Fruit fly (Drosophila melanogaster) whole organism, embryonic: ENCODE data around the gene Gnpat.

Experiments used
- Atf3 ChIP-seq: fragments of 200-800 bp; sonication (Bioruptor generic); optimal IDR thresholded peaks from 3 replicates; lab custom pipeline; 2016; ENCODE audit warnings: missing biosample characterization, missing genetic modification characterization
- CG11093 ChIP-seq: fragments of 200-800 bp; sonication (Bioruptor generic); IDR thresholded peaks from 3 replicates; pipeline ENCODE4 v1.3.6; 2022; ENCODE audit warnings: missing biosample characterization, missing genetic modification characterization
- CG11398 ChIP-seq: fragments of 200-800 bp; sonication (Bioruptor generic); optimal IDR thresholded peaks from 2 replicates; lab custom pipeline; 2016; ENCODE audit warnings: missing biosample characterization, missing genetic modification characterization
- CG11456 ChIP-seq: fragments of 200-800 bp; sonication (Bioruptor generic); IDR thresholded peaks from 3 replicates; pipeline ENCODE4 v1.3.6; 2022; ENCODE audit warnings: missing biosample characterization, missing genetic modification characterization
- CG11723 ChIP-seq: fragments of 200-800 bp; sonication (Bioruptor generic); optimal IDR thresholded peaks from 2 replicates; lab custom pipeline; 2017; ENCODE audit warnings: missing biosample characterization, mild to moderate bottlenecking, missing genetic modification characterization
- CG12219 ChIP-seq: fragments of 200-800 bp; sonication (Bioruptor generic); optimal IDR thresholded peaks from 3 replicates; lab custom pipeline; 2018; ENCODE audit warnings: missing biosample characterization, mild to moderate bottlenecking, missing genetic modification characterization
- CG14014 ChIP-seq: fragments of 200-800 bp; sonication (Bioruptor generic); IDR thresholded peaks from 2 replicates; pipeline ENCODE4 v1.3.6; 2022; ENCODE audit warnings: missing biosample characterization, missing genetic modification characterization
- CG15011 ChIP-seq: fragments of 200-800 bp; sonication (Bioruptor generic); optimal IDR thresholded peaks from 3 replicates; lab custom pipeline; 2018; ENCODE audit warnings: missing biosample characterization, mild to moderate bottlenecking, missing genetic modification characterization
- CG15696 ChIP-seq: fragments of 200-800 bp; sonication (Bioruptor generic); optimal IDR thresholded peaks from 2 replicates; lab custom pipeline; 2019; ENCODE audit warnings: missing biosample characterization, mild to moderate bottlenecking, missing genetic modification characterization, moderate library complexity
- CG16813 ChIP-seq: fragments of 200-800 bp; sonication (Bioruptor generic); IDR thresholded peaks from 3 replicates; pipeline ENCODE4 v1.3.6; 2022; ENCODE audit warnings: missing biosample characterization, missing genetic modification characterization; ENCODE audit not compliant: partially characterized antibody
- CG16815 ChIP-seq: fragments of 200-800 bp; sonication (Bioruptor generic); optimal IDR thresholded peaks from 3 replicates; lab custom pipeline; 2017; ENCODE audit warnings: missing biosample characterization, mild to moderate bottlenecking, missing genetic modification characterization
- CG17359 ChIP-seq: fragments of 200-800 bp; sonication (Bioruptor generic); optimal IDR thresholded peaks from 3 replicates; lab custom pipeline; 2018; ENCODE audit warnings: missing biosample characterization, mild to moderate bottlenecking, missing genetic modification characterization, moderate library complexity
- CG2712 ChIP-seq: fragments of 200-800 bp; optimal IDR thresholded peaks from 3 replicates; lab custom pipeline; 2019; ENCODE audit warnings: missing biosample characterization, mild to moderate bottlenecking, missing genetic modification characterization, moderate library complexity
- CG3065 ChIP-seq: fragments of 200-800 bp; sonication (Bioruptor generic); optimal IDR thresholded peaks from 2 replicates; lab custom pipeline; 2016; ENCODE audit warnings: missing biosample characterization, missing genetic modification characterization
- CG3407 ChIP-seq: fragments of 200-800 bp; sonication (Bioruptor generic); optimal IDR thresholded peaks from 2 replicates; lab custom pipeline; 2018; ENCODE audit warnings: missing biosample characterization, mild to moderate bottlenecking, missing genetic modification characterization
- CG7839 ChIP-seq: fragments of 200-800 bp; sonication (Bioruptor generic); optimal IDR thresholded peaks from 3 replicates; lab custom pipeline; 2018; ENCODE audit warnings: missing biosample characterization, mild to moderate bottlenecking, missing genetic modification characterization, moderate library complexity
- CG7928 ChIP-seq: fragments of 200-800 bp; sonication (Bioruptor generic); optimal IDR thresholded peaks from 2 replicates; lab custom pipeline; 2017; ENCODE audit warnings: missing biosample characterization, mild to moderate bottlenecking, missing genetic modification characterization
- CG8290 ChIP-seq, 3 experiments: fragments of 200-800 bp; sonication (Bioruptor generic); optimal IDR thresholded peaks; 2 replicates each; lab custom pipeline; 2016 to 2019; ENCODE audit warnings: missing biosample characterization in 3 of 3, missing genetic modification characterization in 3 of 3, mild to moderate bottlenecking in 2 of 3, moderate library complexity in 1 of 3
- CG8924 ChIP-seq: fragments of 200-800 bp; optimal IDR thresholded peaks from 3 replicates; lab custom pipeline; 2019; ENCODE audit warnings: missing biosample characterization, mild to moderate bottlenecking, missing genetic modification characterization, moderate library complexity
- CG8944 ChIP-seq: fragments of 200-800 bp; sonication (Bioruptor generic); optimal IDR thresholded peaks from 3 replicates; lab custom pipeline; 2016; ENCODE audit warnings: missing biosample characterization, missing genetic modification characterization
- CG9876 ChIP-seq: fragments of 200-800 bp; sonication (Bioruptor generic); optimal IDR thresholded peaks from 2 replicates; lab custom pipeline; 2016; ENCODE audit warnings: missing biosample characterization, missing genetic modification characterization
- CG9932 ChIP-seq: fragments of 200-800 bp; sonication (Bioruptor generic); IDR thresholded peaks from 2 replicates; pipeline ENCODE4 v1.3.6; 2022; ENCODE audit warnings: missing biosample characterization, missing genetic modification characterization
- CTCF ChIP-seq: fragments of 200-800 bp; sonication (Bioruptor generic); optimal IDR thresholded peaks from 2 replicates; lab custom pipeline; 2017; ENCODE audit warnings: missing biosample characterization, mild to moderate bottlenecking, missing genetic modification characterization, moderate library complexity
- Camta ChIP-seq: fragments of 200-800 bp; sonication (Bioruptor generic); optimal IDR thresholded peaks from 2 replicates; lab custom pipeline; 2016; ENCODE audit warnings: missing biosample characterization, missing genetic modification characterization
- D19B ChIP-seq: fragments of 200-800 bp; sonication (Bioruptor generic); optimal IDR thresholded peaks from 2 replicates; lab custom pipeline; 2017; ENCODE audit warnings: missing biosample characterization, mild to moderate bottlenecking, missing genetic modification characterization
- Dp ChIP-seq: fragments of 200-800 bp; sonication (Bioruptor generic); optimal IDR thresholded peaks from 2 replicates; lab custom pipeline; 2018; ENCODE audit warnings: missing biosample characterization, mild to moderate bottlenecking, missing genetic modification characterization, moderate library complexity
- Ets97D ChIP-seq: fragments of 200-800 bp; sonication (Bioruptor generic); optimal IDR thresholded peaks from 3 replicates; lab custom pipeline; 2016; ENCODE audit warnings: missing biosample characterization, missing genetic modification characterization
- H2.0 ChIP-seq: fragments of 200-800 bp; sonication (Bioruptor generic); IDR thresholded peaks from 2 replicates; pipeline ENCODE4 v1.3.6; 2022; ENCODE audit warnings: missing biosample characterization, missing genetic modification characterization
- HmgZ ChIP-seq: fragments of 200-800 bp; sonication (Bioruptor generic); optimal IDR thresholded peaks from 2 replicates; lab custom pipeline; 2018; ENCODE audit warnings: missing biosample characterization, mild to moderate bottlenecking, missing genetic modification characterization
- Mad ChIP-seq: fragments of 200-800 bp; sonication (Bioruptor generic); optimal IDR thresholded peaks from 2 replicates; lab custom pipeline; 2016; ENCODE audit warnings: missing biosample characterization, missing genetic modification characterization
- Med ChIP-seq: fragments of 200-800 bp; sonication (Bioruptor generic); peaks from one replicate; lab custom pipeline; 2016; ENCODE audit warnings: missing biosample characterization, missing genetic modification characterization, mild to moderate bottlenecking, inconsistent platforms, moderate library complexity
- Nf-YB ChIP-seq: fragments of 200-800 bp; sonication (Bioruptor generic); optimal IDR thresholded peaks from 3 replicates; lab custom pipeline; 2019; ENCODE audit warnings: missing biosample characterization, mild to moderate bottlenecking, missing genetic modification characterization, moderate library complexity
- Nf-YC ChIP-seq: fragments of 200-800 bp; optimal IDR thresholded peaks from 3 replicates; lab custom pipeline; 2019; ENCODE audit warnings: missing biosample characterization, mild to moderate bottlenecking, missing genetic modification characterization, moderate library complexity
- Opbp ChIP-seq: fragments of 200-800 bp; sonication (Bioruptor generic); IDR thresholded peaks from 3 replicates; pipeline ENCODE4 v1.3.6; 2022; ENCODE audit warnings: missing biosample characterization, missing genetic modification characterization; ENCODE audit not compliant: partially characterized antibody
- Poxn ChIP-seq: fragments of 200-800 bp; sonication (Bioruptor generic); IDR thresholded peaks from 2 replicates; pipeline ENCODE4 v1.3.6; 2022; ENCODE audit warnings: missing biosample characterization, missing genetic modification characterization
- cas ChIP-seq: fragments of 200-800 bp; sonication (Bioruptor generic); IDR thresholded peaks from 2 replicates; pipeline ENCODE4 v1.3.6; 2022; ENCODE audit warnings: missing biosample characterization, missing genetic modification characterization
- dati ChIP-seq: fragments of 200-800 bp; sonication (Bioruptor generic); IDR thresholded peaks from 2 replicates; pipeline ENCODE4 v1.3.6; 2022; ENCODE audit warnings: missing biosample characterization, missing genetic modification characterization
- disco-r ChIP-seq: fragments of 200-800 bp; sonication (Bioruptor generic); optimal IDR thresholded peaks from 2 replicates; lab custom pipeline; 2016; ENCODE audit warnings: missing biosample characterization, missing genetic modification characterization
- dysf ChIP-seq: fragments of 200-800 bp; sonication (Bioruptor generic); IDR thresholded peaks from 3 replicates; pipeline ENCODE4 v1.3.6; 2022; ENCODE audit warnings: missing biosample characterization, missing genetic modification characterization
- emc ChIP-seq: fragments of 200-800 bp; sonication (Bioruptor generic); optimal IDR thresholded peaks from 2 replicates; lab custom pipeline; 2016; ENCODE audit warnings: missing biosample characterization, missing genetic modification characterization
- ems ChIP-seq: fragments of 200-800 bp; sonication (Bioruptor generic); optimal IDR thresholded peaks from 3 replicates; lab custom pipeline; 2016; ENCODE audit warnings: missing biosample characterization, missing genetic modification characterization
- en ChIP-seq: fragments of 200-800 bp; sonication (Bioruptor generic); optimal IDR thresholded peaks from 2 replicates; lab custom pipeline; 2016; ENCODE audit warnings: missing biosample characterization, missing genetic modification characterization
- gsb-n ChIP-seq: fragments of 200-800 bp; sonication (Bioruptor generic); optimal IDR thresholded peaks from 3 replicates; lab custom pipeline; 2018; ENCODE audit warnings: missing biosample characterization, mild to moderate bottlenecking, missing genetic modification characterization
- ken ChIP-seq: fragments of 200-800 bp; sonication (Bioruptor generic); IDR thresholded peaks from 3 replicates; pipeline ENCODE4 v1.3.6; 2022; ENCODE audit warnings: missing biosample characterization, missing genetic modification characterization
- lbe ChIP-seq: fragments of 200-800 bp; sonication (Bioruptor generic); optimal IDR thresholded peaks from 2 replicates; lab custom pipeline; 2016; ENCODE audit warnings: missing biosample characterization, mild to moderate bottlenecking, missing genetic modification characterization
- pb ChIP-seq: fragments of 200-800 bp; sonication (Bioruptor generic); optimal IDR thresholded peaks from 3 replicates; lab custom pipeline; 2016; ENCODE audit warnings: missing biosample characterization, missing genetic modification characterization
- psq ChIP-seq: fragments of 200-800 bp; sonication (Bioruptor generic); optimal IDR thresholded peaks from 2 replicates; lab custom pipeline; 2017; ENCODE audit warnings: missing biosample characterization, missing genetic modification characterization
- ssp ChIP-seq: fragments of 200-800 bp; sonication (Bioruptor generic); IDR thresholded peaks from 2 replicates; pipeline ENCODE4 v1.3.6; 2022; ENCODE audit warnings: missing biosample characterization, missing genetic modification characterization
- tll ChIP-seq, 2 experiments: fragments of 200-800 bp in 1 of 2; fragments of >200 bp in 1 of 2; sonication (Bioruptor generic) in 1 of 2; optimal IDR thresholded peaks; 2 replicates each; lab custom pipeline; 2017 to 2019; ENCODE audit warnings: missing biosample characterization in 2 of 2, missing genetic modification characterization in 2 of 2, mild to moderate bottlenecking in 1 of 2, moderate library complexity in 1 of 2
- vvl ChIP-seq: fragments of 200-800 bp; sonication (Bioruptor generic); IDR thresholded peaks from 2 replicates; pipeline ENCODE4 v1.3.6; 2022; ENCODE audit warnings: missing biosample characterization, missing genetic modification characterization

Gene Gnpat

DNA sequence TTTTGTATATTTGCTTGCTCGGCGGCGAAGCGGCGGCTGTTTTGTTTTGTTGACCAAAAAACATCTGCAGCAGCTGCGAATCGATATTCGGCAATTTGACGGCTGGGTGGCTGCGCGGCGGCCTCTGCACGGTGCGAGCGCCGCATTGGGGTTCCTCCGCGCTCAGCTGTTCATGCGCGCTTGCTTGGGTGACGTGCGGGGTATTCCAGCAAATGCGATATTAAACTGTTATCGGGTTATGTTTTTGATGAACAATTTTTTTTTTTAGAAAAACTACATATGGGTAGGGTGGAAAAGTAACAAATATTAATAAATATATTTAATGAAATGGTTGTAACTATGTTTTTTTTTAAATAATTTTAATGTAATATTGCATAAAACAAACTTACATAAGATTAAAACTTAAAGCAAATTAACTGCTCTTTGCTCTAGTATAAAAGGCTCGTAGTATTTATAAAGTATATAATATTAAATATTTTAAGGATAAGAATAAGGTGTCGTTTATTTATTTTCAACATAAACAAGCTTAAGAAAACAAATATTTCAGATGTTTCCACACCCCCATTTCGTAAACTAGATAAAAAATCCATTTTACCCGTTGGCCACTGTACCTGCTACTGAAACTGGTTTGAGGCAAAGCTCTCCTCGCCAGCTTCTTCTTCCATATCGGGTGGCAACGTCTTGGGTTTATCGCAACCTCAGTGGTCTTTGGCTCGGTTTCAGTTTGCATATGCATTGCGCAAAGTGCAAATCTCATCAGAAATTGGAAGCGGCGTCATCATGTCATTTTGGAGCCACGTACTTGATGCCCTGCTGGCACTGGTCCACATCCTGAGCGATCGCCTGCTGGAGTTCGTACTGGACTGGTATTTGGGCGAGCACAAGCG, at the start of gene Gnpat, which contains the start of gene CG5112 (continued):
- no peak for TF ChIP-seq CG16815 (GFP tag; lab: Kevin White, UChicago)
- no peak for TF ChIP-seq psq (GFP tag; lab: Kevin White, UChicago)
- TF ChIP-seq ken (GFP tag; lab: Robert Waterston, UW) = peak; percentile 92
- TF ChIP-seq CG15696 (tag; lab: Kevin White, UChicago) = peak; percentile 71
- TF ChIP-seq CG2712 = peak; percentile 67
- TF ChIP-seq ems (GFP tag; lab: Kevin White, UChicago) = peak; percentile 67
- no peak for TF ChIP-seq CG15011 (GFP tag; lab: Kevin White, UChicago)
- TF ChIP-seq CG7839 (tag; lab: Kevin White, UChicago) = peak; percentile 47
- TF ChIP-seq CG3407 (GFP tag; lab: Kevin White, UChicago) = no peak
- TF ChIP-seq Nf-YB (GFP tag; lab: Kevin White, UChicago) = no peak
- TF ChIP-seq CG12219 (GFP tag; lab: Kevin White, UChicago) = no peak
- TF ChIP-seq CG8290 (GFP tag; optimal IDR thresholded peaks at IDR 0.05; lab: Kevin White, UChicago) = no peak
- peak in 1 of 2 experiments; percentile 92 for TF ChIP-seq CG8290 (tag; optimal IDR thresholded peaks at IDR 0.05; lab: Kevin White, UChicago)
- no peak for TF ChIP-seq Camta (GFP tag; lab: Kevin White, UChicago)
- TF ChIP-seq dysf (GFP tag; lab: Robert Waterston, UW) = peak; percentile 74
- TF ChIP-seq CG11723 (GFP tag; lab: Kevin White, UChicago) = no peak
- TF ChIP-seq CG7928 (GFP tag; lab: Kevin White, UChicago) = no peak
- peak; percentile 56 for TF ChIP-seq CG8944 (GFP tag; lab: Kevin White, UChicago)
- peak; percentile 90 for TF ChIP-seq CG9932 (GFP tag; lab: Robert Waterston, UW)
- no peak for TF ChIP-seq CTCF (GFP tag; lab: Kevin White, UChicago)
- TF ChIP-seq Opbp (GFP tag; lab: Robert Waterston, UW) = peak; percentile 83
- peak; percentile 68 for TF ChIP-seq cas (GFP tag; lab: Robert Waterston, UW)
- peak; percentile 42 for TF ChIP-seq CG17359 (tag; lab: Kevin White, UChicago)
- peak; percentile 74 for TF ChIP-seq CG14014
- TF ChIP-seq CG11093 (GFP tag; lab: Robert Waterston, UW) = peak; percentile 30; the same call in 2 of the 3 replicates
- peak; percentile 58 for TF ChIP-seq pb (GFP tag; lab: Kevin White, UChicago)
- no peak for TF ChIP-seq Nf-YC (tag; lab: Kevin White, UChicago)
- TF ChIP-seq Ets97D (GFP tag; lab: Kevin White, UChicago) = peak; percentile 59
- TF ChIP-seq CG11398 (GFP tag; lab: Kevin White, UChicago) = no peak
- peak; percentile 68 for TF ChIP-seq CG8924
- no peak for TF ChIP-seq emc
- TF ChIP-seq CG11456 (GFP tag; lab: Robert Waterston, UW) = peak; percentile 86
- peak; percentile 85 for TF ChIP-seq ssp
- peak; percentile 20 for TF ChIP-seq gsb-n
- TF ChIP-seq Med = peak; percentile 94
- 0 out of 2 replicates have a peak, but pooled peaks have one; percentile 16 for TF ChIP-seq Poxn (GFP tag; lab: Robert Waterston, UW)
- peak; percentile 46 for TF ChIP-seq HmgZ (tag; lab: Kevin White, UChicago)
- TF ChIP-seq CG16813 = peak; percentile 66
- TF ChIP-seq D19B (GFP tag; lab: Kevin White, UChicago) = peak; percentile 34
- TF ChIP-seq disco-r (GFP tag; lab: Kevin White, UChicago) = no peak
- no peak for TF ChIP-seq Atf3 (GFP tag; lab: Kevin White, UChicago)
- no peak for TF ChIP-seq lbe (GFP tag; lab: Kevin White, UChicago)
- no peak for TF ChIP-seq en
- TF ChIP-seq H2.0 (GFP tag; lab: Robert Waterston, UW) = peak; percentile 80
- TF ChIP-seq CG3065 (GFP tag; lab: Kevin White, UChicago) = no peak
- no peak for TF ChIP-seq tll (GFP tag; optimal IDR thresholded peaks at IDR 0.05; lab: Kevin White, UChicago)
- TF ChIP-seq dati (GFP tag; lab: Robert Waterston, UW) = no peak
- TF ChIP-seq CG9876 (GFP tag; lab: Kevin White, UChicago) = peak; percentile 76
- peak; percentile 78 for TF ChIP-seq vvl
- peak; percentile 34 for TF ChIP-seq Mad (GFP tag; lab: Kevin White, UChicago)
- TF ChIP-seq Dp = peak; percentile 13
